Worm (Caenorhabditis elegans) whole organism, L1 larva: ENCODE results near the gene Y50E8A.1.
A peak's percentile ranks its signal among the peaks of the same experiment; 100 is the strongest.

Source experiments
- Y116A8C.19 ChIP-seq: sonication (generic microtip); optimal IDR thresholded peaks from 2 replicates; lab custom pipeline; 2016; ENCODE audit warnings: missing compliant biosample characterization, missing genetic modification characterization, borderline replicate concordance
- aha-1 ChIP-seq: fragments of 150-350 bp; optimal IDR thresholded peaks from 2 replicates; lab custom pipeline; 2014; ENCODE audit warnings: missing biosample characterization, missing genetic modification characterization
- alr-1 ChIP-seq: fragments of 200-800 bp; sonication (Bioruptor generic); optimal IDR thresholded peaks from 2 replicates; lab custom pipeline; 2018; ENCODE audit warnings: borderline replicate concordance, mild to moderate bottlenecking, missing genetic modification characterization, missing compliant biosample characterization
- ama-1 ChIP-seq: fragments of 150-350 bp; optimal IDR thresholded peaks from 2 replicates; lab custom pipeline; 2014
- blmp-1 ChIP-seq: fragments of 150-350 bp; optimal IDR thresholded peaks from 2 replicates; lab custom pipeline; 2014; ENCODE audit warnings: missing biosample characterization, missing genetic modification characterization
- ceh-63 ChIP-seq: fragments of 200-800 bp; sonication (Bioruptor generic); optimal IDR thresholded peaks from 2 replicates; lab custom pipeline; 2018; ENCODE audit warnings: mild to moderate bottlenecking, missing genetic modification characterization, missing compliant biosample characterization
- ceh-8 ChIP-seq: fragments of 200-800 bp; sonication (Bioruptor generic); optimal IDR thresholded peaks from 2 replicates; lab custom pipeline; 2018; ENCODE audit warnings: mild to moderate bottlenecking, missing genetic modification characterization, moderate library complexity, missing compliant biosample characterization
- ceh-82 ChIP-seq, 3 experiments: fragments of 150-350 bp in 1 of 3; sonication (generic microtip) in 2 of 3; optimal IDR thresholded peaks; 2 replicates each; lab custom pipeline; 2014 to 2017; ENCODE audit warnings: missing biosample characterization in 3 of 3, missing genetic modification characterization in 3 of 3
- efl-1 ChIP-seq, 4 experiments: fragments of 150-350 bp; optimal IDR thresholded peaks in 3 of 4; peaks in 1 of 4; 1 replicate in 1 of 4; 2 replicates in 3 of 4; lab custom pipeline; 2014; ENCODE audit warnings: missing biosample characterization in 2 of 4, missing genetic modification characterization in 2 of 4, missing genetic modification reagents in 2 of 4
- elt-2 ChIP-seq: sonication (generic microtip); optimal IDR thresholded peaks from 2 replicates; lab custom pipeline; 2016; ENCODE audit warnings: missing genetic modification characterization, mild to moderate bottlenecking, inconsistent platforms, missing compliant biosample characterization, missing genetic modification reagents
- fkh-10 ChIP-seq: sonication (generic microtip); optimal IDR thresholded peaks from 2 replicates; lab custom pipeline; 2017; ENCODE audit warnings: missing biosample characterization, missing genetic modification reagents, missing genetic modification characterization
- hlh-4 ChIP-seq: sonication (generic microtip); optimal IDR thresholded peaks from 2 replicates; lab custom pipeline; 2016; ENCODE audit warnings: mild to moderate bottlenecking, missing genetic modification characterization, missing compliant biosample characterization
- hpl-2 ChIP-seq: fragments of 150-350 bp; optimal IDR thresholded peaks from 2 replicates; lab custom pipeline; 2014; ENCODE audit warnings: missing biosample characterization, missing genetic modification reagents, missing genetic modification characterization
- isw-1 ChIP-seq: fragments of 200-800 bp; sonication (Bioruptor generic); IDR thresholded peaks from 2 replicates; pipeline ENCODE4 v1.3.6; 2022; ENCODE audit warnings: missing genetic modification characterization, missing compliant biosample characterization
- jun-1 ChIP-seq: fragments of 150-350 bp; optimal IDR thresholded peaks from 2 replicates; lab custom pipeline; 2014; ENCODE audit warnings: missing biosample characterization, missing genetic modification reagents, missing genetic modification characterization
- lin-13 ChIP-seq: fragments of 150-350 bp; optimal IDR thresholded peaks from 2 replicates; lab custom pipeline; 2014; ENCODE audit warnings: missing biosample characterization, missing genetic modification reagents, missing genetic modification characterization
- lin-14 ChIP-seq: fragments of 200-800 bp; sonication (Bioruptor generic); optimal IDR thresholded peaks from 2 replicates; lab custom pipeline; 2018; ENCODE audit warnings: mild to moderate bottlenecking, missing genetic modification characterization, moderate library complexity, missing compliant biosample characterization
- mdl-1 ChIP-seq, 2 experiments: fragments of 150-350 bp; optimal IDR thresholded peaks; 2 replicates each; lab custom pipeline; 2014 to 2017; ENCODE audit warnings: missing biosample characterization in 2 of 2, missing genetic modification characterization in 2 of 2, inconsistent platforms in 1 of 2
- mef-2 ChIP-seq: fragments of 150-350 bp; optimal IDR thresholded peaks from 2 replicates; lab custom pipeline; 2014; ENCODE audit warnings: missing biosample characterization, missing genetic modification characterization
- mep-1 ChIP-seq: fragments of 150-350 bp; optimal IDR thresholded peaks from 2 replicates; lab custom pipeline; 2014; ENCODE audit warnings: missing biosample characterization, missing genetic modification characterization
- nhr-11 ChIP-seq: fragments of 150-350 bp; optimal IDR thresholded peaks from 2 replicates; lab custom pipeline; 2014; ENCODE audit warnings: missing biosample characterization, missing genetic modification characterization
- nhr-237 ChIP-seq: fragments of 150-350 bp; optimal IDR thresholded peaks from 2 replicates; lab custom pipeline; 2014; ENCODE audit warnings: missing biosample characterization, missing genetic modification characterization
- nhr-77 ChIP-seq: fragments of 150-350 bp; optimal IDR thresholded peaks from 2 replicates; lab custom pipeline; 2014; ENCODE audit warnings: missing biosample characterization, missing genetic modification characterization
- nhr-84 ChIP-seq: sonication (generic microtip); optimal IDR thresholded peaks from 2 replicates; lab custom pipeline; 2017; ENCODE audit warnings: missing biosample characterization, missing genetic modification characterization
- nhr-85 ChIP-seq: sonication (generic microtip); peaks from one replicate; lab custom pipeline; 2016; ENCODE audit warnings: missing genetic modification characterization, inconsistent platforms, missing compliant biosample characterization
- pax-3 ChIP-seq: fragments of 200-800 bp; sonication (Bioruptor generic); optimal IDR thresholded peaks from 2 replicates; lab custom pipeline; 2018; ENCODE audit warnings: mild to moderate bottlenecking, missing genetic modification characterization, moderate library complexity, missing compliant biosample characterization
- pqm-1 ChIP-seq: sonication (generic microtip); optimal IDR thresholded peaks from 3 replicates; lab custom pipeline; 2017; ENCODE audit warnings: missing biosample characterization, missing genetic modification characterization
- rnt-1 ChIP-seq: sonication (generic microtip); optimal IDR thresholded peaks from 2 replicates; lab custom pipeline; 2016; ENCODE audit warnings: mild to moderate bottlenecking, missing genetic modification characterization, moderate library complexity, missing compliant biosample characterization
- skn-1 ChIP-seq: fragments of 150-350 bp; optimal IDR thresholded peaks from 2 replicates; lab custom pipeline; 2014; ENCODE audit warnings: missing biosample characterization, missing genetic modification characterization
- snpc-4 ChIP-seq: fragments of 150-350 bp; optimal IDR thresholded peaks from 2 replicates; lab custom pipeline; 2014; ENCODE audit warnings: missing biosample characterization, missing genetic modification characterization
- tbx-2 ChIP-seq: sonication (generic microtip); optimal IDR thresholded peaks from 2 replicates; lab custom pipeline; 2016; ENCODE audit warnings: missing genetic modification characterization, missing compliant biosample characterization
- tlp-1 ChIP-seq: fragments of 150-350 bp; optimal IDR thresholded peaks from 2 replicates; lab custom pipeline; 2014; ENCODE audit warnings: missing biosample characterization, missing genetic modification characterization
- unc-62 ChIP-seq: fragments of 150-350 bp; optimal IDR thresholded peaks from 2 replicates; lab custom pipeline; 2014; ENCODE audit warnings: missing biosample characterization, missing genetic modification reagents, missing genetic modification characterization
- vab-15 ChIP-seq: sonication (generic microtip); optimal IDR thresholded peaks from 2 replicates; lab custom pipeline; 2017; ENCODE audit warnings: missing genotype, mild to moderate bottlenecking, missing genetic modification characterization, missing compliant biosample characterization
- xbp-1 ChIP-seq: sonication (generic microtip); optimal IDR thresholded peaks from 2 replicates; lab custom pipeline; 2016; ENCODE audit warnings: missing genetic modification characterization, missing compliant biosample characterization
- zip-4 ChIP-seq: fragments of 200-800 bp; sonication (Bioruptor generic); optimal IDR thresholded peaks from 2 replicates; lab custom pipeline; 2018; ENCODE audit warnings: mild to moderate bottlenecking, missing genetic modification characterization, moderate library complexity, missing compliant biosample characterization
- ztf-11 ChIP-seq, 2 experiments: sonication (generic microtip); optimal IDR thresholded peaks; 2 replicates each; lab custom pipeline; 2016 to 2017; ENCODE audit warnings: missing genetic modification characterization in 2 of 2, missing biosample characterization in 1 of 2, missing compliant biosample characterization in 1 of 2
- ztf-4 ChIP-seq: fragments of 150-350 bp; optimal IDR thresholded peaks from 2 replicates; lab custom pipeline; 2014; ENCODE audit warnings: missing biosample characterization, missing genetic modification characterization

Y50E8A.1 gene

DNA sequence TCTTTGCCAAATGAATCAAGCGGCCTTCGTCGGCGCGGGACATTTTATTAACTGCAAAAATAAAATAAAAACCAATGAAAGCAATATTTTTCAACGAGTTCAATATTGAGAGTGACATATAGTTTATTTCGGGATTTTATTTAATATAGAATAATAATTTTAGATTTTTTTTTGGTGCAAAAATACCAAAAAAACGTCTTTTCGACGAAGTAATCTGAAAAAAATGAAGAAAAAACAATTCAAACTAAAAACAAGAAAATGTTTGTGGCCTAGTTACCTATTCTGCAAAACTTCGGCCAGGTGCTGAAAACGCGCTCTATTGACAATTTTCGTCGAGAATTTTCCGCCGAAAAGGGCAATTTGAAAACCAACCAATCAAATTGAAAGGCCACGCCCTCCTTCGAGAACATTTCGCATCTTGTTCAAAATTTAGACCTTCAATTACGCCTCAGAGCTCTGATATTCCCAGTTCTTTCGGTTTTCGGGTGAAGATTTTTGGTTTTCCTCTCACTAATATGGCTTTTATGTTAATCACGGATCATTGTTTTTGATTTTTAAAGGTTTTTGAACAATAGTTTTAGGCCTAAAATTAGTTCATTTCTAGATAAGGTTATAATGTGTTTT lies 41.1 kb upstream of the Y50E8A.1 start, which contains the start of gene C47E8.4 (continued):
- TF ChIP-seq rnt-1 (tag; lab: Kevin White, UChicago) (peak; percentile 99), aha-1 (tag; lab: Kevin White, UChicago) (peak; percentile 94), mdl-1 (tag; optimal IDR thresholded peaks at IDR 0.05; lab: Kevin White, UChicago) (peak in 1 of 2 experiments; percentile 90)

ce11 chrV:14686231-14687105 lies 40.2 kb upstream of the Y50E8A.1 start:
- TF ChIP-seq ztf-4 (tag; lab: Kevin White, UChicago), result peak; percentile 18
- peak; percentile 20 for TF ChIP-seq skn-1 (tag; lab: Kevin White, UChicago)
- no peak for TF ChIP-seq hpl-2
- no peak for TF ChIP-seq lin-13 (GFP tag; lab: Kevin White, UChicago)
- peak; percentile 26 for TF ChIP-seq rnt-1 (tag; lab: Kevin White, UChicago)
- TF ChIP-seq lin-14 (GFP tag; lab: Kevin White, UChicago), result peak; percentile 5
- no peak for TF ChIP-seq mef-2 (tag; lab: Kevin White, UChicago)
- TF ChIP-seq nhr-84 (tag; lab: Kevin White, UChicago), result peak; percentile 70
- peak; percentile 50 for TF ChIP-seq ceh-63 (GFP tag; lab: Kevin White, UChicago)
- TF ChIP-seq hlh-4 (tag; lab: Kevin White, UChicago), result no peak
- peak; percentile 85 for TF ChIP-seq ama-1 (lab: Kevin White, UChicago)
- TF ChIP-seq Y116A8C.19, result no peak
- TF ChIP-seq mdl-1 (tag; optimal IDR thresholded peaks at IDR 0.05; lab: Kevin White, UChicago), result no peak
- no peak for TF ChIP-seq unc-62 (GFP tag; lab: Kevin White, UChicago)
- TF ChIP-seq nhr-85 (tag; lab: Kevin White, UChicago), result peak; percentile 50
- TF ChIP-seq isw-1, result no peak
- TF ChIP-seq ztf-11 (tag; optimal IDR thresholded peaks at IDR 0.05; lab: Kevin White, UChicago), result peak in 1 of 2 experiments; percentile 18
- no peak for TF ChIP-seq tlp-1 (tag; lab: Kevin White, UChicago)
- peak; percentile 26 for TF ChIP-seq mep-1
- peak; percentile 3 for TF ChIP-seq elt-2
- peak; percentile 100 for TF ChIP-seq alr-1 (tag; lab: Kevin White, UChicago)
- TF ChIP-seq efl-1 (optimal IDR thresholded peaks at IDR 0.05; lab: Kevin White, UChicago), result no peak
- TF ChIP-seq efl-1 (GFP tag; optimal IDR thresholded peaks at IDR 0.05 in 1 of 2; lab: Kevin White, UChicago), result peak in 1 of 2 experiments; percentile 11

DNA sequence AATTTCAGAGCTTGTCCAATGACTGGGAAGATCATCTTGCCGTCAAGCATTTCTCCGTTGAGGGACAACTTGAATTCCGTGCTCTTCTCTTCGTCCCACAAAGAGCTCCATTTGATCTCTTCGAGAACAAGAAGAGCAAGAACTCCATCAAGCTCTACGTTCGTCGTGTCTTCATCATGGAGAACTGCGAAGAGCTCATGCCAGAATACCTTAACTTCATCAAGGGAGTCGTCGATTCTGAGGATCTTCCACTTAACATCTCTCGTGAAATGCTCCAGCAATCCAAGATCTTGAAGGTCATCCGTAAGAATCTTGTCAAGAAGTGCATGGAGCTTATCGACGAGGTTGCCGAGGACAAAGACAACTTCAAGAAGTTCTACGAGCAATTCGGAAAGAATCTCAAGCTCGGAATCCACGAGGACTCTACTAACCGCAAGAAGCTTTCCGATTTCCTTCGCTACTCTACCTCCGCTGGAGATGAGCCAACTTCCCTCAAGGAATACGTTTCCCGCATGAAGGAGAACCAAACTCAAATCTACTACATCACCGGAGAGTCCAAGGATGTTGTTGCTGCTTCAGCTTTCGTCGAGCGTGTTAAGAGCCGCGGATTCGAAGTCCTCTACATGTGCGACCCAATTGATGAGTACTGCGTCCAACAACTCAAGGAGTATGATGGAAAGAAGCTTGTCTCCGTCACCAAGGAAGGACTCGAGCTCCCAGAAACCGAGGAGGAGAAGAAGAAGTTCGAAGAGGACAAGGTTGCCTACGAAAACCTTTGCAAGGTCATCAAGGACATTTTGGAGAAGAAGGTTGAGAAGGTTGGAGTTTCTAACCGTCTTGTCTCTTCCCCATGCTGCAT lies 39.4 kb upstream of the Y50E8A.1 start:
- no peak for TF ChIP-seq elt-2
- no peak for TF ChIP-seq efl-1 (optimal IDR thresholded peaks at IDR 0.05; lab: Kevin White, UChicago)
- peak in 1 of 2 experiments; percentile 78 for TF ChIP-seq efl-1 (GFP tag; optimal IDR thresholded peaks at IDR 0.05 in 1 of 2; lab: Kevin White, UChicago)
- peak; percentile 62 for TF ChIP-seq nhr-85 (tag; lab: Kevin White, UChicago)
- TF ChIP-seq ama-1 (lab: Kevin White, UChicago), result peak; percentile 68
- peak; percentile 1 for TF ChIP-seq rnt-1 (tag; lab: Kevin White, UChicago)
- peak in 1 of 2 experiments; percentile 7 for TF ChIP-seq ztf-11 (tag; optimal IDR thresholded peaks at IDR 0.05; lab: Kevin White, UChicago)
- TF ChIP-seq skn-1 (tag; lab: Kevin White, UChicago), result peak; percentile 21
- TF ChIP-seq tbx-2 (tag; lab: Kevin White, UChicago), result no peak

ce11 chrV:14688097-14688912 lies 38.4 kb upstream of the Y50E8A.1 start, which contains the start of gene C47E8.11:
C47E8.11 (plus strand) TSS chrV:14688616.
- TF ChIP-seq zip-4 (GFP tag; lab: Kevin White, UChicago) (no peak), ceh-8 (GFP tag; lab: Kevin White, UChicago) (peak; percentile 33), snpc-4 (peak; percentile 28), blmp-1 (tag; lab: Kevin White, UChicago) (no peak), lin-13 (GFP tag; lab: Kevin White, UChicago) (peak; percentile 25), mep-1 (peak; percentile 62), fkh-10 (GFP tag; lab: Kevin White, UChicago) (no peak), ceh-82 (tag; optimal IDR thresholded peaks at IDR 0.05; lab: Kevin White, UChicago) (no peak), nhr-11 (tag; lab: Kevin White, UChicago) (no peak), tbx-2 (tag; lab: Kevin White, UChicago) (no peak), vab-15 (tag; lab: Kevin White, UChicago) (no peak), pqm-1 (tag; lab: Kevin White, UChicago) (peak; percentile 37), aha-1 (tag; lab: Kevin White, UChicago) (peak; percentile 20), nhr-77 (tag; lab: Kevin White, UChicago) (no peak), pax-3 (tag; lab: Kevin White, UChicago) (peak; percentile 65), jun-1 (no peak), xbp-1 (tag; lab: Kevin White, UChicago) (peak; percentile 12), Y116A8C.19 (no peak), nhr-237 (tag; lab: Kevin White, UChicago) (no peak)
